Worm (Caenorhabditis elegans) whole organism, young adult: ENCODE measurements around the gene Y39H10B.2.
A peak's percentile ranks its signal among the peaks of the same experiment; 100 is the strongest.

Experiments
- B0035.1 ChIP-seq: sonication (generic microtip); optimal IDR thresholded peaks from 2 replicates; lab custom pipeline; 2016; ENCODE audit warnings: missing genetic modification characterization, mild to moderate bottlenecking, missing compliant biosample characterization, missing genotype, missing genetic modification reagents
- F10E7.11 ChIP-seq: sonication (generic microtip); optimal IDR thresholded peaks from 2 replicates; lab custom pipeline; 2017; ENCODE audit warnings: mild to moderate bottlenecking, missing genetic modification characterization, moderate library complexity, missing compliant biosample characterization
- T07F8.4 ChIP-seq: sonication (generic microtip); optimal IDR thresholded peaks from 2 replicates; lab custom pipeline; 2016; ENCODE audit warnings: mild to moderate bottlenecking, missing genetic modification characterization, moderate library complexity, missing compliant biosample characterization
- ZK185.1 ChIP-seq: sonication (generic microtip); optimal IDR thresholded peaks from 2 replicates; lab custom pipeline; 2016; ENCODE audit warnings: mild to moderate bottlenecking, missing genetic modification characterization, missing compliant biosample characterization; ENCODE audit not compliant: poor library complexity, severe bottlenecking
- ama-1 ChIP-seq, 3 experiments: fragments of 150-350 bp in 1 of 3; sonication (generic microtip) in 2 of 3; optimal IDR thresholded peaks; 2 replicates each; lab custom pipeline; 2014 to 2018; ENCODE audit warnings: missing biosample characterization in 2 of 3, missing genetic modification characterization in 2 of 3, missing genetic modification reagents in 2 of 3
- efl-1 ChIP-seq: fragments of 150-350 bp; optimal IDR thresholded peaks from 2 replicates; lab custom pipeline; 2014; ENCODE audit warnings: missing biosample characterization, missing genetic modification reagents, missing genetic modification characterization
- madf-3 ChIP-seq: fragments of 200-800 bp; sonication (Bioruptor generic); IDR thresholded peaks from 2 replicates; pipeline ENCODE4 v1.3.6; 2022; ENCODE audit warnings: missing genetic modification reagents, missing genetic modification characterization, missing compliant biosample characterization
- pbrm-1 ChIP-seq: fragments of 200-800 bp; sonication (Bioruptor generic); IDR thresholded peaks from 2 replicates; pipeline ENCODE4 v1.3.6; 2022; ENCODE audit warnings: missing genetic modification reagents, missing genetic modification characterization, missing compliant biosample characterization
- rcor-1 ChIP-seq: fragments of 200-800 bp; sonication (Bioruptor generic); IDR thresholded peaks from 2 replicates; pipeline ENCODE4 v1.3.6; 2022; ENCODE audit warnings: missing genetic modification reagents, missing genetic modification characterization, missing compliant biosample characterization
- snpc-4 ChIP-seq, 5 experiments: fragments of 150-350 bp in 1 of 5; sonication (generic microtip) in 4 of 5; optimal IDR thresholded peaks; 2 replicates each; lab custom pipeline; 2014 to 2018; ENCODE audit warnings: missing genetic modification characterization in 5 of 5, missing biosample characterization in 3 of 5, antibody characterized with exemption in 2 of 5, mild to moderate bottlenecking in 2 of 5, missing compliant biosample characterization in 2 of 5, missing genotype in 2 of 5, moderate library complexity in 2 of 5, missing genetic modification reagents in 1 of 5
- unc-62 ChIP-seq: fragments of 150-350 bp; optimal IDR thresholded peaks from 2 replicates; lab custom pipeline; 2014; ENCODE audit warnings: missing biosample characterization, missing genetic modification reagents, missing genetic modification characterization

DNA sequence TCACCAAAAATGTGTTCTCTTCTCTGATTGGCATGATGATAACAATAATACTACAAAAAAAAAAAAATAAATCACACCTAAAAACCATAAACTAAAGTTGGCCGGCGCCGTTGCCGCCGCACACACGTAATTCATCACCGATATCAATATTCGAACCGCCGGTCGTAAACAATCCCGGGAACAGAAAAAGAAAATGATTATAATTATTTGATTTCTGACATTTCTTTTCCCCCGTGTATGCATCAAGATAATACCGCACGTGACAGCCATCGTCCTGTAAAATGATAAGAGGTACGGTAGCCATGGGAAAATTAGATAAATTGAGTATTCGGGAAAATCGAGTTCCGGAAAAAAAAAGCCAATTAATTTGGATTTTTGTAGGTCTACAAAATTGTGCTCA is 28.5 kb downstream of the Y39H10B.2 start:
- TF ChIP-seq madf-3 = no peak
- TF ChIP-seq T07F8.4 (tag; lab: Kevin White, UChicago) = no peak
- TF ChIP-seq pbrm-1 (GFP tag; lab: Robert Waterston, UW) = no peak
- TF ChIP-seq F10E7.11 (tag; lab: Kevin White, UChicago) = no peak
- TF ChIP-seq ZK185.1 (tag; lab: Kevin White, UChicago) = no peak
- TF ChIP-seq B0035.1 = no peak
- no peak for TF ChIP-seq ama-1 (optimal IDR thresholded peaks at IDR 0.05; lab: Kevin White, UChicago)
- no peak for TF ChIP-seq ama-1 (GFP tag; optimal IDR thresholded peaks at IDR 0.05; lab: Kevin White, UChicago)
- no peak for TF ChIP-seq rcor-1 (GFP tag; lab: Robert Waterston, UW)
- TF ChIP-seq efl-1 (GFP tag; lab: Kevin White, UChicago) = no peak
- peak; percentile 22 for TF ChIP-seq unc-62
- no peak for TF ChIP-seq snpc-4 (GFP tag; optimal IDR thresholded peaks at IDR 0.05; lab: Kevin White, UChicago)
- no peak for TF ChIP-seq snpc-4 (tag; optimal IDR thresholded peaks at IDR 0.05; lab: Kevin White, UChicago)
